Worm (Caenorhabditis elegans): ENCODE results near the gene W07G1.1.

The W07G1.1 gene

ce11 chrII:13903482-13903881, 35.9 kb downstream of the W07G1.1 start (continued):
- TF ChIP-seq crh-2 (tag; optimal IDR thresholded peaks at IDR 0.05) (no peak), mdl-1 (tag; optimal IDR thresholded peaks at IDR 0.05) (peak in 1 of 2 experiments; percentile 47), aly-2 (tag; optimal IDR thresholded peaks at IDR 0.05) (no peak), sem-4 (tag; optimal IDR thresholded peaks at IDR 0.05) (no peak), sma-9 (GFP tag; optimal IDR thresholded peaks at IDR 0.05) (peak; percentile 38), sma-9 (tag; optimal IDR thresholded peaks at IDR 0.05) (no peak), fos-1 (tag; optimal IDR thresholded peaks at IDR 0.05) (no peak)

- TF ChIP-seq nhr-237 (tag; optimal IDR thresholded peaks at IDR 0.05) (no peak), egl-27 (tag; optimal IDR thresholded peaks at IDR 0.05) (no peak), mbf-1 (tag; optimal IDR thresholded peaks at IDR 0.05) (no peak), ztf-1 (GFP tag; conservative IDR thresholded peaks at IDR 0.05) (no peak), ama-1 (optimal IDR thresholded peaks at IDR 0.05) (no peak), aly-2 (tag; optimal IDR thresholded peaks at IDR 0.05) (no peak), F13H6.1 (tag; optimal IDR thresholded peaks at IDR 0.05) (no peak), snpc-4 (tag; optimal IDR thresholded peaks at IDR 0.05) (no peak), ZK546.5 (tag; optimal IDR thresholded peaks at IDR 0.05) (no peak), nhr-21 (tag; optimal IDR thresholded peaks at IDR 0.05) (no peak), lin-13 (GFP tag; optimal IDR thresholded peaks at IDR 0.05) (no peak), zag-1 (tag; optimal IDR thresholded peaks at IDR 0.05) (no peak), sem-4 (tag; optimal IDR thresholded peaks at IDR 0.05) (no peak), ztf-4 (tag; optimal IDR thresholded peaks at IDR 0.05) (no peak), alr-1 (tag; optimal IDR thresholded peaks at IDR 0.05) (no peak), lin-11 (tag; optimal IDR thresholded peaks at IDR 0.05) (no peak), mdl-1 (tag; optimal IDR thresholded peaks at IDR 0.05) (no peak)
Observed at ce11 chrII:13902014-13902413, 37.4 kb downstream of the W07G1.1 start, which contains the start of gene W02B8.1. Gene W02B8.1 (minus strand): TSS chrII:13902114.

ce11 chrII:13899777-13900176, 39.7 kb downstream of the W07G1.1 start:
- TF ChIP-seq nhr-12 (tag; optimal IDR thresholded peaks at IDR 0.05) (no peak), mdl-1 (tag; optimal IDR thresholded peaks at IDR 0.05) (no peak), Y55F3AM.14 (GFP tag; optimal IDR thresholded peaks at IDR 0.05) (no peak), peb-1 (tag; optimal IDR thresholded peaks at IDR 0.05) (no peak), blmp-1 (tag; optimal IDR thresholded peaks at IDR 0.05; ENCODE audit: insufficient read depth) (no peak), ztf-4 (tag; optimal IDR thresholded peaks at IDR 0.05) (no peak), ZK546.5 (tag; optimal IDR thresholded peaks at IDR 0.05) (no peak), sma-3 (GFP tag; optimal IDR thresholded peaks at IDR 0.05) (no peak), nhr-6 (tag; optimal IDR thresholded peaks at IDR 0.05) (no peak), ztf-11 (tag; optimal IDR thresholded peaks at IDR 0.05) (no peak), ztf-1 (GFP tag; conservative IDR thresholded peaks at IDR 0.05) (no peak), F13H6.1 (tag; optimal IDR thresholded peaks at IDR 0.05) (no peak), sem-4 (tag; optimal IDR thresholded peaks at IDR 0.05) (no peak), lin-11 (tag; optimal IDR thresholded peaks at IDR 0.05) (no peak)

- TF ChIP-seq mab-5 (tag; optimal IDR thresholded peaks at IDR 0.05): no peak
- no peak for TF ChIP-seq nhr-23 (tag; optimal IDR thresholded peaks at IDR 0.05)
- no peak for TF ChIP-seq mdl-1 (tag; optimal IDR thresholded peaks at IDR 0.05)
- no peak for TF ChIP-seq R02D3.7 (tag; optimal IDR thresholded peaks at IDR 0.05)
- no peak for TF ChIP-seq aly-2 (tag; optimal IDR thresholded peaks at IDR 0.05)
- no peak for TF ChIP-seq lin-39 (tag; optimal IDR thresholded peaks at IDR 0.05)
- no peak for TF ChIP-seq mbf-1 (tag; optimal IDR thresholded peaks at IDR 0.05)
- TF ChIP-seq C34F6.9 (tag; optimal IDR thresholded peaks at IDR 0.05): no peak
- TF ChIP-seq zag-1 (tag; optimal IDR thresholded peaks at IDR 0.05): no peak
- TF ChIP-seq nhr-21 (tag; optimal IDR thresholded peaks at IDR 0.05): no peak
- no peak for TF ChIP-seq ama-1 (optimal IDR thresholded peaks at IDR 0.05)
- no peak for TF ChIP-seq elt-3 (tag; optimal IDR thresholded peaks at IDR 0.05)
Observed at ce11 chrII:13896279-13896774, 43.1 kb downstream of the W07G1.1 start.

ce11 chrII:13888278-13888677, 51.2 kb downstream of the W07G1.1 start, which contains the start of gene mcd-1:
Gene mcd-1 (plus strand): TSS chrII:13888544.
- TF ChIP-seq C34F6.9 (tag; optimal IDR thresholded peaks at IDR 0.05) (peak; percentile 69), gmeb-1 (tag; optimal IDR thresholded peaks at IDR 0.05) (peak; percentile 76), Y55F3AM.14 (GFP tag; optimal IDR thresholded peaks at IDR 0.05) (no peak), snpc-4 (tag; optimal IDR thresholded peaks at IDR 0.05) (peak; percentile 34), nhr-12 (tag; optimal IDR thresholded peaks at IDR 0.05) (no peak), lsy-2 (tag; optimal IDR thresholded peaks at IDR 0.05) (peak in 1 of 2 experiments; percentile 81), R02D3.7 (tag; optimal IDR thresholded peaks at IDR 0.05) (no peak), sem-4 (tag; optimal IDR thresholded peaks at IDR 0.05) (no peak), aly-2 (tag; optimal IDR thresholded peaks at IDR 0.05) (no peak), lin-13 (GFP tag; optimal IDR thresholded peaks at IDR 0.05) (peak; percentile 83), nhr-23 (tag; optimal IDR thresholded peaks at IDR 0.05) (no peak), ceh-82 (tag; optimal IDR thresholded peaks at IDR 0.05) (no peak), sma-3 (GFP tag; optimal IDR thresholded peaks at IDR 0.05) (peak; percentile 1), fos-1 (tag; optimal IDR thresholded peaks at IDR 0.05) (peak; percentile 9), mbf-1 (tag; optimal IDR thresholded peaks at IDR 0.05) (no peak), elt-1 (tag; optimal IDR thresholded peaks at IDR 0.05) (no peak), lin-11 (tag; optimal IDR thresholded peaks at IDR 0.05) (no peak), crh-2 (tag; optimal IDR thresholded peaks at IDR 0.05) (peak; percentile 55), zag-1 (tag; optimal IDR thresholded peaks at IDR 0.05) (no peak), unc-55 (GFP tag; optimal IDR thresholded peaks at IDR 0.05) (peak; percentile 90), nhr-10 (tag; optimal IDR thresholded peaks at IDR 0.05) (no peak), nhr-25 (tag; optimal IDR thresholded peaks at IDR 0.05) (peak; percentile 45), F13H6.1 (tag; optimal IDR thresholded peaks at IDR 0.05) (peak; percentile 19)

All from whole organism, L2 larva.